Fruit fly (Drosophila melanogaster) whole organism, pupa: ENCODE measurements around the gene CG9737.

ENCODE experiments used
- CG10348 ChIP-seq: fragments of 200-800 bp; sonication (Bioruptor generic); IDR thresholded peaks from 2 replicates; pipeline ENCODE4 v1.3.6; 2022; ENCODE audit warnings: missing biosample characterization, missing genetic modification characterization
- CG12605 ChIP-seq: fragments of 200-800 bp; sonication (Bioruptor generic); IDR thresholded peaks from 2 replicates; pipeline ENCODE4 v1.3.6; 2022; ENCODE audit warnings: missing biosample characterization, missing genetic modification characterization
- CG14655 ChIP-seq: fragments of 200-800 bp; sonication (Bioruptor generic); optimal IDR thresholded peaks from 3 replicates; lab custom pipeline; 2017; ENCODE audit warnings: mild to moderate bottlenecking, missing biosample characterization, missing genetic modification reagents, missing genetic modification characterization
- CG34367 ChIP-seq: fragments of 200-800 bp; sonication (Bioruptor generic); optimal IDR thresholded peaks from 2 replicates; lab custom pipeline; 2018; ENCODE audit warnings: missing biosample characterization, mild to moderate bottlenecking, missing genetic modification characterization
- D1 ChIP-seq: fragments of 200-800 bp; sonication (Bioruptor generic); optimal IDR thresholded peaks from 2 replicates; lab custom pipeline; 2018; ENCODE audit warnings: missing biosample characterization, mild to moderate bottlenecking, missing genetic modification characterization, moderate library complexity
- Pif1A ChIP-seq: fragments of 200-800 bp; sonication (Bioruptor generic); optimal IDR thresholded peaks from 3 replicates; lab custom pipeline; 2016; ENCODE audit warnings: missing biosample characterization, missing genetic modification characterization
- Snoo ChIP-seq: fragments of 200-800 bp; sonication (Bioruptor generic); optimal IDR thresholded peaks from 3 replicates; lab custom pipeline; 2017; ENCODE audit warnings: missing biosample characterization, mild to moderate bottlenecking, missing genetic modification characterization, inconsistent platforms

DNA sequence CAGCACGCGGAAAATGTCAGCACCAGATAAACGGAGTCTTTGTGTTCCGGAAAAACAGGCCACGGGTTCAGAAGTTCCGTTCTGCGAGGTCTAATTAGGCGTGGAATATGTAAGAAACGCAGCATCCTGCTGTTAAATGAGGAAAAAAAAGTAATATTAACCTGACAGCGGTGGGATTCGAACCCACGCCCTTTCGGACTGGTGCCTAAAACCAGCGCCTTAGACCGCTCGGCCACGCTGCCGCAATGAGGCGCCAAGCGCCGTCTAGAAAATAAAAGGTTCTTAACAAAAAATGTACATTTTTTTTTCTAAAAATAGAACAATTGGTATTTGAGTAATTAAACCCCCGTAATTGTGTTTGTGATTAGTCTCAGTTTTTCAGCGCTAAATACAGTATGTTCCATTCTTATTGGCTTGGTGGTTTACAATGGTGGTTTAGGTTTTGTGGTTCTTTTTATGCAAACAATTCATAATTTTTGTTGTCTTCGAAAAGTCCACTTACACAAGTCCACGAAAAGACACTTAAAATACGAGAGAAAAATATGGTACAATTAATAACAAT, 4.8 kb upstream of the CG9737 start:
- TF ChIP-seq CG14655 (GFP tag; lab: Kevin White, UChicago), result no peak
- no peak for TF ChIP-seq Snoo (tag; lab: Kevin White, UChicago)
- peak; percentile 58 for TF ChIP-seq CG12605 (GFP tag; lab: Robert Waterston, UW)
- no peak for TF ChIP-seq CG10348
- TF ChIP-seq D1, result no peak
- TF ChIP-seq CG34367 (tag; lab: Kevin White, UChicago), result no peak
- no peak for TF ChIP-seq Pif1A
